Worm (Caenorhabditis elegans): Measurements from ENCODE around the gene irld-8.

The irld-8 gene

ce11 chrIV:8152688-8153087 lies 37.1 kb downstream of the irld-8 start:
- TF ChIP-seq F13H6.1 (tag; optimal IDR thresholded peaks at IDR 0.05): no peak
- TF ChIP-seq pqm-1 (tag; optimal IDR thresholded peaks at IDR 0.05): no peak
- no peak for TF ChIP-seq ceh-24 (tag; optimal IDR thresholded peaks at IDR 0.05)
- TF ChIP-seq nfya-1 (tag; optimal IDR thresholded peaks at IDR 0.05): no peak
- TF ChIP-seq ceh-19 (GFP tag; optimal IDR thresholded peaks at IDR 0.05): no peak
- TF ChIP-seq unc-86 (tag; optimal IDR thresholded peaks at IDR 0.05): no peak
- no peak for TF ChIP-seq ceh-2 (tag; optimal IDR thresholded peaks at IDR 0.05)

DNA sequence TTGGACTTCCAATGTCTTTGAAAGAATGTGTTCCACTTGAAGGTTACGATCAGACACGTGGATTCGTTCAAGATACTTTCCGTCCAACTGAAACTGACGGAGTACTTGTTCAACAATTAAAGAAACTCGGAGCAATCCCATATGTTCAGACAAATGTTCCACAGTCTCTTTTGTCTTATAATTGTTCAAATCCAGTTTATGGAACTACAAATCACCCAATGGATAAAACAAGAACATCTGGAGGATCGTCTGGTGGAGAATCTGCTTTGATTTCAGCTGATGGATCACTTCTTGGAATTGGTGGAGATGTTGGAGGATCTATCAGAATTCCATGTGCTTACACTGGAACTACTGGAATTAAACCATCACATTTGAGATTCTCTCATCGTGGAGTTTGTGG lies 37.6 kb downstream of the irld-8 start:
- TF ChIP-seq pat-9 (tag; optimal IDR thresholded peaks at IDR 0.05): no peak
- no peak for TF ChIP-seq unc-3 (GFP tag; conservative IDR thresholded peaks at IDR 0.05)
- TF ChIP-seq unc-3 (tag; optimal IDR thresholded peaks at IDR 0.05): no peak

ce11 chrIV:8154966-8155365 lies 39.4 kb downstream of the irld-8 start:
- TF ChIP-seq pax-1 (tag; optimal IDR thresholded peaks at IDR 0.05) (no peak), elt-2 (tag; optimal IDR thresholded peaks at IDR 0.05) (no peak), ceh-48 (tag; optimal IDR thresholded peaks at IDR 0.05) (no peak), mec-3 (tag; optimal IDR thresholded peaks at IDR 0.05; ENCODE audit: borderline replicate concordance) (no peak), ceh-19 (GFP tag; optimal IDR thresholded peaks at IDR 0.05) (no peak)

DNA sequence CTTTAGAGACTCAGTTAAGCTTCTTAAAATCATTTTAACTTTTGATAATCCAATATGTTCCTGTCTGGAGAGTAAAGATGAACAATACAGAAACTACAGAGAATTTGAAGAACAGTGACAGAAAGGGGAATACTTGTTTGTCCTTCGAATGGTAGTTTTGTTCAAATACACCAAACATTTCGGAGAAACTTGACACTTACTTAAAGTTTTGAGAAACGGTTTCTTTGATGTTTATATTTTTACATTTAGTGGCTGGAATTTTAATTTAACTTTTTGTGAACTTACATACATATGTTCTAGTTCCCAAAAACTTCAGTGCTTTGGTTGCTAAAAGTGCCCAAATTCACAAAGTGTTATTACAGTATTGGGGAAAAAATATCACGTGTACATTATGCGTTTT lies 41.6 kb downstream of the irld-8 start, which contains the start of gene B0218.5:
Gene B0218.5 (minus strand): TSS at position 101 of the 400 bp plus-strand sequence.
- no peak for TF ChIP-seq unc-86 (tag; optimal IDR thresholded peaks at IDR 0.05)
- TF ChIP-seq sox-4 (tag; optimal IDR thresholded peaks at IDR 0.05): no peak
- no peak for TF ChIP-seq dve-1 (tag; optimal IDR thresholded peaks at IDR 0.05)
- TF ChIP-seq C08G9.2 (tag; optimal IDR thresholded peaks at IDR 0.05): no peak
- no peak for TF ChIP-seq ceh-19 (GFP tag; optimal IDR thresholded peaks at IDR 0.05)
- TF ChIP-seq pat-9 (tag; optimal IDR thresholded peaks at IDR 0.05): no peak
- TF ChIP-seq pqm-1 (tag; optimal IDR thresholded peaks at IDR 0.05): no peak
- no peak for TF ChIP-seq che-1 (tag; optimal IDR thresholded peaks at IDR 0.05)
- no peak for TF ChIP-seq sox-2 (GFP tag; IDR thresholded peaks at IDR 0.05)
- TF ChIP-seq ama-1 (optimal IDR thresholded peaks at IDR 0.05): no peak
- TF ChIP-seq zip-5 (tag; optimal IDR thresholded peaks at IDR 0.05): no peak

DNA sequence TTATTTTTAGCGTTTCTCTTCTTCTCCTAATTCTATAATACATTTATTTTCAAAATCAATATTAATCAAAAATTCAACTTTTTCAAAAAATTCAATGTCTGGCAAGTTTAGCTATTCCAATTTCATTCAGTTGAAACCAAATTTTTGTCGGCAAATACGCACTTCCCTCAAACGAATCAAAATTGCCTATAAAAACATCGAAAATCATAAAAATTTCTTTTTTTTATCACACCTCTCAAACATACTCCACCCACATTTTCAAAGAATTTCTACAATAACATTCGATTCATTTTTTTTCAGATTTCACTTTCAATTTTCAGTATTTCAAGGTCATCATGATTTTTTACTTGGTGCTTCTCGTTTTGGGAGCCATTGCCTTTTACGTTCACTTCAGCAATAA lies 43.5 kb downstream of the irld-8 start, which contains the start of gene faah-1:
Gene faah-1 (plus strand): TSS at position 301 of the 400 bp plus-strand sequence.
- TF ChIP-seq ama-1 (optimal IDR thresholded peaks at IDR 0.05) (no peak), elt-2 (tag; optimal IDR thresholded peaks at IDR 0.05) (no peak), ceh-48 (tag; optimal IDR thresholded peaks at IDR 0.05) (no peak), fkh-10 (GFP tag; optimal IDR thresholded peaks at IDR 0.05) (no peak), ceh-22 (tag; optimal IDR thresholded peaks at IDR 0.05) (no peak), hlh-8 (tag; optimal IDR thresholded peaks at IDR 0.05) (no peak), dmd-4 (tag; optimal IDR thresholded peaks at IDR 0.05; ENCODE audit: borderline replicate concordance) (no peak), sox-2 (GFP tag; IDR thresholded peaks at IDR 0.05) (no peak), pax-1 (tag; optimal IDR thresholded peaks at IDR 0.05) (no peak), zip-5 (tag; optimal IDR thresholded peaks at IDR 0.05) (no peak), nhr-11 (tag; optimal IDR thresholded peaks at IDR 0.05) (no peak)

DNA sequence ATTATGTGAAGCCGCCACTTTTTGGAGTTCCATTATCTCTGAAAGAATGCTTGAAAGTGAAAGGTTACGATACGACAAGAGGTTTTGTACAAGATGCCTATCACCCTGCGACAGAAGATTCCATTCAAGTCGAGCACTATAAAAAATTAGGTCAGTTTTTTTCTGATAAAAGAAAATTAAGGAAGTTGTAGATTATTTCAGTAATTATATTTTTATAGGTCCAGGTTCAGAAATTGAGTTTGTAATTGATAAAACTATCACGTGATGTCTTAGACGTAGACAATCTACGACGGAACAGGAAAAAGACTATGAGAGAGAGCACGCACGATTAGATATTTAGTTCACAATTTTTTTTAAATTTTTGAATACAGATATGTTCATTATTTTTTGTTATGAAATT lies 44.4 kb downstream of the irld-8 start:
- TF ChIP-seq ahr-1 (tag; optimal IDR thresholded peaks at IDR 0.05) (no peak), ttx-3 (tag; optimal IDR thresholded peaks at IDR 0.05) (no peak), Y22D7AL.16 (tag; optimal IDR thresholded peaks at IDR 0.05) (no peak), sox-2 (GFP tag; IDR thresholded peaks at IDR 0.05) (no peak), C08G9.2 (tag; optimal IDR thresholded peaks at IDR 0.05) (no peak), C38D4.7 (GFP tag; optimal IDR thresholded peaks at IDR 0.05) (no peak), nhr-232 (tag; optimal IDR thresholded peaks at IDR 0.05) (no peak), T23F11.4 (GFP tag; optimal IDR thresholded peaks at IDR 0.05) (no peak), ceh-18 (tag; optimal IDR thresholded peaks at IDR 0.05) (no peak), ztf-16 (tag; optimal IDR thresholded peaks at IDR 0.05) (no peak), rnt-1 (tag; optimal IDR thresholded peaks at IDR 0.05) (no peak), odd-2 (tag; optimal IDR thresholded peaks at IDR 0.05) (no peak), nhr-11 (tag; optimal IDR thresholded peaks at IDR 0.05) (no peak), tbx-7 (tag; optimal IDR thresholded peaks at IDR 0.05) (no peak), ets-4 (tag; optimal IDR thresholded peaks at IDR 0.05) (no peak), ref-2 (tag; optimal IDR thresholded peaks at IDR 0.05) (no peak), fkh-6 (tag; optimal IDR thresholded peaks at IDR 0.05) (no peak), ceh-45 (GFP tag; IDR thresholded peaks at IDR 0.05) (no peak), hlh-30 (tag; optimal IDR thresholded peaks at IDR 0.05; ENCODE audit: insufficient read depth) (no peak), zip-5 (tag; optimal IDR thresholded peaks at IDR 0.05) (no peak)

Data from whole organism, late embryonic.